Fruit fly (Drosophila melanogaster): ENCODE results near the gene RnpS1.
A peak's percentile ranks its signal among the peaks of the same experiment; 100 is the strongest.

The RnpS1 gene

DNA sequence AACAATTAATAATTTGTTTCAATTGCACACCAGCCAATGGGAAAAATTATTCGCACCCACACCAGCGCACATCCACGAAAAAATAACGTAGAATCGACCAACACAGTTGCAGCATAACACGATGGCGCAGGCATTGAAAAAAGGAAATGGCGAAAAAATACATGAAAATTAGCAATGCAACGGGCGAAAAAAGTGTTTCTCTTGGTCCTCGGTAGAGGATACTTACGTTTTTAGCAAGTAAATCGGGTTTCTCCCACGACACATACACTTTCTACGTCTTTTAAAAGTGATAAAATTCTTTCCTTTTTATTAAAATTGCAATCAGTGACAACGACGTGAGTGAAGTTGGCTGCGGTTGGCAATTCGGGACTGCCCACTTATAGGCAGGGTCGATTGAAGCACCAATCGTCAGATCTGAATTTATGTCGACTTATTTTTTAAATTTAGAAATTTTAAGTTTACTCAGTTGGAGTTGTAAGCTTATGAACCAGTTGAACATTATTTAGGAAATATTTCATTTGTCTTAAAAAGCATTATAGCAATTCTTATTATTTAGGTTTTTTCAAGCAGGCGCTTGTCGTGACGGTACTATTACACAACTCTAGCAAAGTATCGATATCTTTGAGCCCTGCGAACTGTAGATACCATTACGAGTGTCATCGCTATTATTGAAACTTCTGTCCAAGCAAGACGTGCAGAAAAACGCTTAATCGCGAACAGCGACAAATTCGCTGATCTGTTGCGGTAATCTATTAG is 25.7 kb downstream of the RnpS1 start, which contains the start of the genes Kap-alpha3 and Son (continued):
- peak; percentile 47 for TF ChIP-seq gfzf (GFP tag; optimal IDR thresholded peaks at IDR 0.05)
- TF ChIP-seq Asciz (GFP tag; optimal IDR thresholded peaks at IDR 0.05), result peak; percentile 90
- peak; percentile 85 for TF ChIP-seq unc-4 (GFP tag; IDR thresholded peaks at IDR 0.05; ENCODE audit: partially characterized antibody)
- TF ChIP-seq Myb (GFP tag; optimal IDR thresholded peaks at IDR 0.05), result peak; percentile 83
- peak; percentile 87 for TF ChIP-seq Rx (GFP tag; IDR thresholded peaks at IDR 0.05)
- TF ChIP-seq CG13424 (tag; optimal IDR thresholded peaks at IDR 0.05), result peak; percentile 89
- peak; percentile 87 for TF ChIP-seq inv (GFP tag; IDR thresholded peaks at IDR 0.05; ENCODE audit: partially characterized antibody)
- TF ChIP-seq CG17186 (GFP tag; optimal IDR thresholded peaks at IDR 0.05), result peak; percentile 88
- peak; percentile 79 for TF ChIP-seq CG10462 (GFP tag; optimal IDR thresholded peaks at IDR 0.05)
- TF ChIP-seq crc (GFP tag; optimal IDR thresholded peaks at IDR 0.05), result peak; percentile 86
- peak; percentile 90 for TF ChIP-seq Hr3 (GFP tag; optimal IDR thresholded peaks at IDR 0.05)
- TF ChIP-seq HLH54F (GFP tag; optimal IDR thresholded peaks at IDR 0.05), result peak; percentile 94
- peak in 1 of 2 experiments; percentile 63 for TF ChIP-seq crp (GFP tag; optimal IDR thresholded peaks at IDR 0.05)
- TF ChIP-seq stwl (tag; optimal IDR thresholded peaks at IDR 0.05), result peak; percentile 81
- peak; percentile 78 for TF ChIP-seq CG10959 (GFP tag; IDR thresholded peaks at IDR 0.05)
- TF ChIP-seq Hr78 (GFP tag; optimal IDR thresholded peaks at IDR 0.05), result peak in 1 of 2 experiments; percentile 54
- peak; percentile 100 for TF ChIP-seq trem (tag; optimal IDR thresholded peaks at IDR 0.05)
- peak; percentile 86 for TF ChIP-seq Vsx1 (GFP tag; optimal IDR thresholded peaks at IDR 0.05)
- peak; percentile 62 for TF ChIP-seq ab (GFP tag; optimal IDR thresholded peaks at IDR 0.05)
- TF ChIP-seq ato (GFP tag; IDR thresholded peaks at IDR 0.05; ENCODE audit: partially characterized antibody), result no peak
- TF ChIP-seq grau (tag; optimal IDR thresholded peaks at IDR 0.05), result peak; percentile 88
- peak; percentile 93 for TF ChIP-seq CG17385 (GFP tag; optimal IDR thresholded peaks at IDR 0.05)
- TF ChIP-seq GATAe (GFP tag; conservative IDR thresholded peaks at IDR 0.05), result peak; percentile 62; the same call in 1 of the 2 replicates
- TF ChIP-seq tna (GFP tag; IDR thresholded peaks at IDR 0.05; ENCODE audit: partially characterized antibody), result no peak; the same call in 1 of the 2 replicates
- peak; percentile 87 for TF ChIP-seq repo (GFP tag; optimal IDR thresholded peaks at IDR 0.05)
- peak; percentile 93 for TF ChIP-seq Xbp1 (GFP tag; optimal IDR thresholded peaks at IDR 0.05)
- peak; percentile 92 for TF ChIP-seq CoRest (tag; optimal IDR thresholded peaks at IDR 0.05)
- TF ChIP-seq pfk (GFP tag; optimal IDR thresholded peaks at IDR 0.05), result peak; percentile 84
- TF ChIP-seq B-H1 (GFP tag; IDR thresholded peaks at IDR 0.05), result peak; percentile 74
- TF ChIP-seq Nf-YB (GFP tag; optimal IDR thresholded peaks at IDR 0.05), result peak; percentile 78
- TF ChIP-seq al (GFP tag; IDR thresholded peaks at IDR 0.05), result peak; percentile 88
- peak; percentile 85 for TF ChIP-seq CG10366 (GFP tag; IDR thresholded peaks at IDR 0.05)
- peak; percentile 93 for TF ChIP-seq klu (GFP tag; IDR thresholded peaks at IDR 0.05)
- TF ChIP-seq CG17829 (tag; optimal IDR thresholded peaks at IDR 0.05), result peak; percentile 90
- peak; percentile 80 for TF ChIP-seq kay (GFP tag; optimal IDR thresholded peaks at IDR 0.05)
- TF ChIP-seq Sox100B (GFP tag; optimal IDR thresholded peaks at IDR 0.05), result peak; percentile 95
- no peak for TF ChIP-seq yki (optimal IDR thresholded peaks at IDR 0.05)
- TF ChIP-seq sens-2 (GFP tag; IDR thresholded peaks at IDR 0.05), result peak; percentile 94
- peak; percentile 93 for TF ChIP-seq CG9932 (GFP tag; IDR thresholded peaks at IDR 0.05)
- TF ChIP-seq corto (GFP tag; optimal IDR thresholded peaks at IDR 0.05), result peak; percentile 29
- peak; percentile 85 for TF ChIP-seq CG6813 (GFP tag; optimal IDR thresholded peaks at IDR 0.05)
- peak; percentile 63 for TF ChIP-seq luna (GFP tag; optimal IDR thresholded peaks at IDR 0.05)
- peak; percentile 85 for TF ChIP-seq HLH3B (GFP tag; IDR thresholded peaks at IDR 0.05)
- peak; percentile 73 for TF ChIP-seq CG6254 (GFP tag; optimal IDR thresholded peaks at IDR 0.05)
- peak; percentile 93 for TF ChIP-seq CG11085 (GFP tag; IDR thresholded peaks at IDR 0.05)
- TF ChIP-seq dati (GFP tag; IDR thresholded peaks at IDR 0.05), result peak; percentile 74
- TF ChIP-seq Ets65A (GFP tag), result peak; percentile 100
- TF ChIP-seq CG15073 (GFP tag; optimal IDR thresholded peaks at IDR 0.05), result peak; percentile 57
- peak; percentile 47; the same call in 1 of the 2 replicates for TF ChIP-seq Drgx (GFP tag; IDR thresholded peaks at IDR 0.05)
